Worm (Caenorhabditis elegans): ENCODE measurements around the gene idpp-6.
A peak's percentile ranks its signal among the peaks of the same experiment; 100 is the strongest.

Gene idpp-6

ce11 chrX:6807137-6807861 lies 24.3 kb downstream of the idpp-6 start:
- peak; percentile 13 for TF ChIP-seq unc-55 (GFP tag; optimal IDR thresholded peaks at IDR 0.05)
- no peak for TF ChIP-seq crh-2 (tag; optimal IDR thresholded peaks at IDR 0.05)
- peak; percentile 10 for TF ChIP-seq sma-3 (GFP tag; optimal IDR thresholded peaks at IDR 0.05)
- TF ChIP-seq sma-9 (GFP tag; optimal IDR thresholded peaks at IDR 0.05) = peak; percentile 42
- no peak for TF ChIP-seq sma-9 (tag; optimal IDR thresholded peaks at IDR 0.05)
- TF ChIP-seq nhr-129 (tag; optimal IDR thresholded peaks at IDR 0.05) = peak; percentile 66
- TF ChIP-seq gmeb-1 (tag; optimal IDR thresholded peaks at IDR 0.05) = no peak

- TF ChIP-seq blmp-1 (tag; optimal IDR thresholded peaks at IDR 0.05; ENCODE audit: insufficient read depth) (peak; percentile 82), nhr-25 (tag; optimal IDR thresholded peaks at IDR 0.05) (peak; percentile 23), ceh-16 (tag; optimal IDR thresholded peaks at IDR 0.05) (no peak), mdl-1 (tag; optimal IDR thresholded peaks at IDR 0.05) (no peak), aly-2 (tag; optimal IDR thresholded peaks at IDR 0.05) (no peak), unc-55 (GFP tag; optimal IDR thresholded peaks at IDR 0.05) (peak; percentile 26), snpc-4 (tag; optimal IDR thresholded peaks at IDR 0.05) (no peak), crh-2 (tag; optimal IDR thresholded peaks at IDR 0.05) (no peak), sma-3 (GFP tag; optimal IDR thresholded peaks at IDR 0.05) (no peak), elt-3 (tag; optimal IDR thresholded peaks at IDR 0.05) (no peak), C34F6.9 (tag; optimal IDR thresholded peaks at IDR 0.05) (peak; percentile 57), sem-4 (tag; optimal IDR thresholded peaks at IDR 0.05) (no peak), mbf-1 (tag; optimal IDR thresholded peaks at IDR 0.05) (no peak), Y55F3AM.14 (GFP tag; optimal IDR thresholded peaks at IDR 0.05) (peak; percentile 26)
These were observed 25.3 kb downstream of the idpp-6 start for ce11 chrX:6808239-6808638.

ce11 chrX:6808640-6809039 lies 25.7 kb downstream of the idpp-6 start:
- TF ChIP-seq nhr-23 (tag; optimal IDR thresholded peaks at IDR 0.05) (no peak), nhr-21 (tag; optimal IDR thresholded peaks at IDR 0.05) (peak; percentile 11), fos-1 (tag; optimal IDR thresholded peaks at IDR 0.05) (peak; percentile 32), ztf-1 (GFP tag; conservative IDR thresholded peaks at IDR 0.05) (no peak), nhr-129 (tag; optimal IDR thresholded peaks at IDR 0.05) (peak; percentile 64), sma-3 (GFP tag; optimal IDR thresholded peaks at IDR 0.05) (peak; percentile 19), nhr-25 (tag; optimal IDR thresholded peaks at IDR 0.05) (peak; percentile 59), ceh-16 (tag; optimal IDR thresholded peaks at IDR 0.05) (peak; percentile 10), gmeb-1 (tag; optimal IDR thresholded peaks at IDR 0.05) (peak; percentile 41), crh-2 (tag; optimal IDR thresholded peaks at IDR 0.05) (peak; percentile 64), sma-9 (GFP tag; optimal IDR thresholded peaks at IDR 0.05) (peak; percentile 14), sma-9 (tag; optimal IDR thresholded peaks at IDR 0.05) (no peak), elt-1 (tag; optimal IDR thresholded peaks at IDR 0.05) (no peak), peb-1 (tag; optimal IDR thresholded peaks at IDR 0.05) (no peak)

ce11 chrX:6813025-6813424 lies 30.1 kb downstream of the idpp-6 start:
- no peak for TF ChIP-seq unc-55 (GFP tag; optimal IDR thresholded peaks at IDR 0.05)
- TF ChIP-seq egl-27 (tag; optimal IDR thresholded peaks at IDR 0.05) = no peak
- TF ChIP-seq nhr-77 (tag; optimal IDR thresholded peaks at IDR 0.05) = no peak
- TF ChIP-seq mab-5 (tag; optimal IDR thresholded peaks at IDR 0.05) = no peak
- TF ChIP-seq ZK546.5 (tag; optimal IDR thresholded peaks at IDR 0.05) = no peak
- TF ChIP-seq nhr-23 (tag; optimal IDR thresholded peaks at IDR 0.05) = no peak
- no peak for TF ChIP-seq F13H6.1 (tag; optimal IDR thresholded peaks at IDR 0.05)
- TF ChIP-seq nhr-129 (tag; optimal IDR thresholded peaks at IDR 0.05) = no peak
- TF ChIP-seq ztf-1 (GFP tag; conservative IDR thresholded peaks at IDR 0.05) = no peak
- no peak for TF ChIP-seq ceh-16 (tag; optimal IDR thresholded peaks at IDR 0.05)
- TF ChIP-seq sma-3 (GFP tag; optimal IDR thresholded peaks at IDR 0.05) = no peak
- no peak for TF ChIP-seq lsy-2 (tag; optimal IDR thresholded peaks at IDR 0.05)
- no peak for TF ChIP-seq lin-13 (GFP tag; optimal IDR thresholded peaks at IDR 0.05)
- no peak for TF ChIP-seq nhr-11 (tag; optimal IDR thresholded peaks at IDR 0.05)
- no peak for TF ChIP-seq aly-2 (tag; optimal IDR thresholded peaks at IDR 0.05)
- TF ChIP-seq lin-39 (tag; optimal IDR thresholded peaks at IDR 0.05) = no peak

ce11 chrX:6818036-6818488 lies 35.1 kb downstream of the idpp-6 start, which contains the start of gene dhs-28:
Gene dhs-28, plus strand, starts transcription at chrX:6818438.
- TF ChIP-seq sma-9 (GFP tag; optimal IDR thresholded peaks at IDR 0.05) = peak; percentile 68
- no peak for TF ChIP-seq sma-9 (tag; optimal IDR thresholded peaks at IDR 0.05)
- TF ChIP-seq nhr-21 (tag; optimal IDR thresholded peaks at IDR 0.05) = no peak
- no peak for TF ChIP-seq aly-2 (tag; optimal IDR thresholded peaks at IDR 0.05)
- no peak for TF ChIP-seq nhr-77 (tag; optimal IDR thresholded peaks at IDR 0.05)
- no peak for TF ChIP-seq mdl-1 (tag; optimal IDR thresholded peaks at IDR 0.05)
- TF ChIP-seq R02D3.7 (tag; optimal IDR thresholded peaks at IDR 0.05) = no peak
- no peak for TF ChIP-seq ceh-16 (tag; optimal IDR thresholded peaks at IDR 0.05)
- no peak for TF ChIP-seq C34F6.9 (tag; optimal IDR thresholded peaks at IDR 0.05)
- peak; percentile 26 for TF ChIP-seq F13H6.1 (tag; optimal IDR thresholded peaks at IDR 0.05)
- no peak for TF ChIP-seq zag-1 (tag; optimal IDR thresholded peaks at IDR 0.05)
- peak; percentile 40 for TF ChIP-seq sma-3 (GFP tag; optimal IDR thresholded peaks at IDR 0.05)
- TF ChIP-seq peb-1 (tag; optimal IDR thresholded peaks at IDR 0.05) = no peak
- TF ChIP-seq mab-5 (tag; optimal IDR thresholded peaks at IDR 0.05) = no peak
- no peak for TF ChIP-seq alr-1 (tag; optimal IDR thresholded peaks at IDR 0.05)
- no peak for TF ChIP-seq nhr-23 (tag; optimal IDR thresholded peaks at IDR 0.05)
- no peak for TF ChIP-seq ztf-4 (tag; optimal IDR thresholded peaks at IDR 0.05)
- peak; percentile 84 for TF ChIP-seq fos-1 (tag; optimal IDR thresholded peaks at IDR 0.05)
- no peak for TF ChIP-seq lin-39 (tag; optimal IDR thresholded peaks at IDR 0.05)
- TF ChIP-seq nhr-237 (tag; optimal IDR thresholded peaks at IDR 0.05) = no peak
- no peak for TF ChIP-seq ZK546.5 (tag; optimal IDR thresholded peaks at IDR 0.05)
- no peak for TF ChIP-seq Y55F3AM.14 (GFP tag; optimal IDR thresholded peaks at IDR 0.05)
- no peak for TF ChIP-seq dmd-4 (tag; optimal IDR thresholded peaks at IDR 0.05)
- TF ChIP-seq skn-1 (tag; optimal IDR thresholded peaks at IDR 0.05) = no peak
- TF ChIP-seq nhr-12 (tag; optimal IDR thresholded peaks at IDR 0.05) = no peak
- no peak for TF ChIP-seq blmp-1 (tag; optimal IDR thresholded peaks at IDR 0.05; ENCODE audit: insufficient read depth)
